Worm (Caenorhabditis elegans) whole organism, L4 larva: Measurements from ENCODE around the gene W09D6.1.

Experiments used
- F26F4.8 ChIP-seq: fragments of 200-800 bp; sonication (Bioruptor generic); conservative IDR thresholded peaks from 2 replicates; pipeline ENCODE4 v1.3.6; 2022; ENCODE audit warnings: missing genetic modification characterization, missing compliant biosample characterization
- T20F7.1 ChIP-seq: fragments of 200-800 bp; sonication (Bioruptor generic); optimal IDR thresholded peaks from 2 replicates; lab custom pipeline; 2018; ENCODE audit warnings: mild to moderate bottlenecking, missing genetic modification characterization, missing compliant biosample characterization
- T26A8.4 ChIP-seq: fragments of 200-800 bp; sonication (Bioruptor generic); IDR thresholded peaks from 2 replicates; pipeline ENCODE4 v1.3.6; 2022; ENCODE audit warnings: missing genetic modification characterization, missing compliant biosample characterization
- Y105C5A.15 ChIP-seq: fragments of 200-800 bp; sonication (Bioruptor generic); IDR thresholded peaks from 2 replicates; pipeline ENCODE4 v1.3.6; 2022; ENCODE audit warnings: missing genetic modification characterization, missing compliant biosample characterization
- ZK546.5 ChIP-seq, 2 experiments: sonication (generic microtip); optimal IDR thresholded peaks; 2 replicates each; lab custom pipeline; 2017; ENCODE audit warnings: missing biosample characterization in 2 of 2, missing genetic modification characterization in 2 of 2
- aha-1 ChIP-seq: fragments of 150-350 bp; peaks from one replicate; lab custom pipeline; 2014; ENCODE audit warnings: missing biosample characterization, missing genetic modification characterization
- aly-2 ChIP-seq: sonication (generic microtip); optimal IDR thresholded peaks from 2 replicates; lab custom pipeline; 2018; ENCODE audit warnings: missing biosample characterization, missing genetic modification characterization
- arid-1 ChIP-seq: fragments of 200-800 bp; sonication (Bioruptor generic); conservative IDR thresholded peaks from 2 replicates; pipeline ENCODE4 v1.3.6; 2022; ENCODE audit warnings: missing genetic modification reagents, missing genetic modification characterization, missing compliant biosample characterization
- ceh-32 ChIP-seq: sonication (generic microtip); optimal IDR thresholded peaks from 2 replicates; lab custom pipeline; 2016; ENCODE audit warnings: mild to moderate bottlenecking, missing genetic modification characterization, missing compliant biosample characterization; ENCODE audit not compliant: poor library complexity
- ctbp-1 ChIP-seq: fragments of 200-800 bp; sonication (Bioruptor generic); IDR thresholded peaks from 2 replicates; pipeline ENCODE4 v1.3.6; 2022; ENCODE audit warnings: missing genetic modification reagents, missing genetic modification characterization, missing compliant biosample characterization
- daf-16 ChIP-seq, 3 experiments: sonication (generic microtip); optimal IDR thresholded peaks; 2 replicates each; lab custom pipeline; 2016 to 2017; ENCODE audit warnings: missing genetic modification characterization in 3 of 3, missing genetic modification reagents in 3 of 3, mild to moderate bottlenecking in 2 of 3, missing compliant biosample characterization in 2 of 3, missing biosample characterization in 1 of 3, moderate library complexity in 1 of 3
- daf-19 ChIP-seq: fragments of 200-800 bp; sonication (Bioruptor generic); conservative IDR thresholded peaks from 2 replicates; pipeline ENCODE4 v1.3.6; 2022; ENCODE audit warnings: missing genetic modification characterization, missing compliant biosample characterization
- daf-8 ChIP-seq: fragments of 200-800 bp; sonication (Bioruptor generic); IDR thresholded peaks from 2 replicates; pipeline ENCODE4 v1.3.6; 2022; ENCODE audit warnings: missing genetic modification characterization, missing compliant biosample characterization
- dmd-6 ChIP-seq: fragments of 200-800 bp; sonication (Bioruptor generic); IDR thresholded peaks from 2 replicates; pipeline ENCODE4 v1.3.6; 2022; ENCODE audit warnings: missing genetic modification reagents, missing genetic modification characterization, missing compliant biosample characterization
- dmd-8 ChIP-seq: fragments of 200-800 bp; sonication (Bioruptor generic); IDR thresholded peaks from 2 replicates; pipeline ENCODE4 v1.3.6; 2022; ENCODE audit warnings: missing genetic modification characterization, missing compliant biosample characterization
- egl-43 ChIP-seq: fragments of 200-800 bp; sonication (Bioruptor generic); IDR thresholded peaks from 2 replicates; pipeline ENCODE4 v1.3.6; 2022; ENCODE audit warnings: missing genetic modification reagents, missing genetic modification characterization, missing compliant biosample characterization
- fkh-10 ChIP-seq: fragments of 150-350 bp; optimal IDR thresholded peaks from 2 replicates; lab custom pipeline; 2014; ENCODE audit warnings: missing biosample characterization, missing genetic modification reagents, missing genetic modification characterization
- fos-1 ChIP-seq: fragments of 150-350 bp; optimal IDR thresholded peaks from 2 replicates; lab custom pipeline; 2014; ENCODE audit warnings: missing biosample characterization, missing genetic modification characterization
- hlh-11 ChIP-seq: fragments of 200-800 bp; sonication (Bioruptor generic); optimal IDR thresholded peaks from 2 replicates; lab custom pipeline; 2018; ENCODE audit warnings: mild to moderate bottlenecking, missing genetic modification characterization, missing compliant biosample characterization
- hlh-30 ChIP-seq: sonication (generic microtip); optimal IDR thresholded peaks from 2 replicates; lab custom pipeline; 2017; ENCODE audit warnings: antibody characterized with exemption, mild to moderate bottlenecking, missing genetic modification characterization, missing compliant biosample characterization; ENCODE audit not compliant: insufficient read depth
- hmg-1.1 ChIP-seq: fragments of 200-800 bp; sonication (Bioruptor generic); IDR thresholded peaks from 2 replicates; pipeline ENCODE4 v1.3.6; 2022; ENCODE audit warnings: missing genetic modification reagents, missing genetic modification characterization, missing compliant biosample characterization
- jun-1 ChIP-seq: fragments of 150-350 bp; optimal IDR thresholded peaks from 2 replicates; lab custom pipeline; 2014; ENCODE audit warnings: missing biosample characterization, missing genetic modification reagents, missing genetic modification characterization
- lim-7 ChIP-seq: fragments of 200-800 bp; sonication (Bioruptor generic); IDR thresholded peaks from 2 replicates; pipeline ENCODE4 v1.3.6; 2022; ENCODE audit warnings: missing genetic modification characterization, missing compliant biosample characterization
- lin-15B ChIP-seq: fragments of 150-350 bp; sonication (generic microtip); optimal IDR thresholded peaks from 3 replicates; lab custom pipeline; 2014; ENCODE audit warnings: missing biosample characterization, missing genetic modification characterization
- lin-29 ChIP-seq: fragments of 200-800 bp; sonication (Bioruptor generic); IDR thresholded peaks from 2 replicates; pipeline ENCODE4 v1.3.6; 2022; ENCODE audit warnings: missing genetic modification reagents, missing genetic modification characterization, missing compliant biosample characterization
- lin-38 ChIP-seq: fragments of 200-800 bp; sonication (Bioruptor generic); IDR thresholded peaks from 2 replicates; pipeline ENCODE4 v1.3.6; 2022; ENCODE audit warnings: missing genetic modification reagents, missing genetic modification characterization, missing compliant biosample characterization
- lsy-2 ChIP-seq, 2 experiments: fragments of 150-350 bp in 1 of 2; sonication (generic microtip) in 1 of 2; optimal IDR thresholded peaks; 2 replicates each; lab custom pipeline; 2014 to 2017; ENCODE audit warnings: missing biosample characterization in 2 of 2, missing genetic modification characterization in 2 of 2
- madf-5 ChIP-seq, 2 experiments: fragments of 200-800 bp; sonication (Bioruptor generic); IDR thresholded peaks; 2 replicates each; pipeline ENCODE4 v1.3.6; 2022; ENCODE audit warnings: missing compliant biosample characterization in 2 of 2, missing genetic modification characterization in 2 of 2
- madf-9 ChIP-seq: fragments of 200-800 bp; sonication (Bioruptor generic); conservative IDR thresholded peaks from 2 replicates; pipeline ENCODE4 v1.3.6; 2022; ENCODE audit warnings: missing genetic modification reagents, missing genetic modification characterization, missing compliant biosample characterization
- mes-2 ChIP-seq: sonication (generic microtip); optimal IDR thresholded peaks from 2 replicates; lab custom pipeline; 2016; ENCODE audit warnings: missing genotype, mild to moderate bottlenecking, missing genetic modification characterization, missing compliant biosample characterization; ENCODE audit not compliant: poor library complexity, severe bottlenecking
- nhr-10 ChIP-seq: fragments of 150-350 bp; optimal IDR thresholded peaks from 2 replicates; lab custom pipeline; 2014; ENCODE audit warnings: missing biosample characterization, missing genetic modification characterization
- nhr-102 ChIP-seq: sonication (generic microtip); optimal IDR thresholded peaks from 2 replicates; lab custom pipeline; 2016; ENCODE audit warnings: mild to moderate bottlenecking, missing genetic modification characterization, moderate library complexity, missing compliant biosample characterization
- nhr-11 ChIP-seq: fragments of 150-350 bp; optimal IDR thresholded peaks from 2 replicates; lab custom pipeline; 2014; ENCODE audit warnings: missing biosample characterization, missing genetic modification characterization
- nhr-111 ChIP-seq: fragments of 200-800 bp; sonication (Bioruptor generic); optimal IDR thresholded peaks from 2 replicates; lab custom pipeline; 2018; ENCODE audit warnings: mild to moderate bottlenecking, missing genetic modification characterization, missing compliant biosample characterization
- nhr-237 ChIP-seq: sonication (generic microtip); optimal IDR thresholded peaks from 2 replicates; lab custom pipeline; 2017; ENCODE audit warnings: missing biosample characterization, missing genetic modification characterization
- nhr-6 ChIP-seq: fragments of 150-350 bp; optimal IDR thresholded peaks from 2 replicates; lab custom pipeline; 2014; ENCODE audit warnings: missing biosample characterization, missing genetic modification characterization
- nhr-76 ChIP-seq: fragments of 150-350 bp; optimal IDR thresholded peaks from 2 replicates; lab custom pipeline; 2014; ENCODE audit warnings: missing biosample characterization, missing genetic modification characterization
- pha-4 ChIP-seq, 2 experiments: fragments of 150-350 bp in 1 of 2; fragments of 200-800 bp in 1 of 2; sonication (Bioruptor generic) in 1 of 2; IDR thresholded peaks in 1 of 2; optimal IDR thresholded peaks in 1 of 2; 2 replicates each; pipeline versions ENCODE4 v1.3.6 to Lab custom; 2014 to 2022; ENCODE audit warnings: missing genetic modification characterization in 2 of 2, missing genetic modification reagents in 2 of 2, missing biosample characterization in 1 of 2, missing compliant biosample characterization in 1 of 2
- rbr-2 ChIP-seq: sonication (generic microtip); optimal IDR thresholded peaks from 2 replicates; lab custom pipeline; 2016; ENCODE audit warnings: missing genotype, missing genetic modification characterization, missing compliant biosample characterization
- saeg-2 ChIP-seq: fragments of 200-800 bp; sonication (Bioruptor generic); IDR thresholded peaks from 2 replicates; pipeline ENCODE4 v1.3.6; 2022; ENCODE audit warnings: missing genetic modification reagents, missing genetic modification characterization, missing compliant biosample characterization
- snpc-4 ChIP-seq: fragments of 150-350 bp; optimal IDR thresholded peaks from 2 replicates; lab custom pipeline; 2014; ENCODE audit warnings: missing biosample characterization, missing genetic modification characterization
- spr-3 ChIP-seq: fragments of 200-800 bp; sonication (Bioruptor generic); optimal IDR thresholded peaks from 2 replicates; lab custom pipeline; 2018; ENCODE audit warnings: mild to moderate bottlenecking, missing genetic modification characterization, missing compliant biosample characterization
- tra-1 ChIP-seq: fragments of 200-800 bp; sonication (Bioruptor generic); IDR thresholded peaks from 2 replicates; pipeline ENCODE4 v1.3.6; 2022; ENCODE audit warnings: missing genetic modification reagents, missing genetic modification characterization, missing compliant biosample characterization
- unc-130 ChIP-seq: sonication (generic microtip); optimal IDR thresholded peaks from 2 replicates; lab custom pipeline; 2016; ENCODE audit warnings: missing genetic modification reagents, missing genetic modification characterization, missing compliant biosample characterization
- vab-7 ChIP-seq: fragments of 200-800 bp; sonication (Bioruptor generic); IDR thresholded peaks from 2 replicates; pipeline ENCODE4 v1.3.6; 2022; ENCODE audit warnings: missing genetic modification reagents, missing genetic modification characterization, missing compliant biosample characterization
- zfp-3 ChIP-seq: fragments of 200-800 bp; sonication (Bioruptor generic); conservative IDR thresholded peaks from 2 replicates; pipeline ENCODE4 v1.3.6; 2022; ENCODE audit warnings: missing genetic modification reagents, missing genetic modification characterization, missing compliant biosample characterization
- zip-11 ChIP-seq: fragments of 200-800 bp; sonication (Bioruptor generic); IDR thresholded peaks from 2 replicates; pipeline ENCODE4 v1.3.6; 2022; ENCODE audit warnings: missing genetic modification characterization, missing compliant biosample characterization
- ztf-7 ChIP-seq: fragments of 150-350 bp; optimal IDR thresholded peaks from 2 replicates; lab custom pipeline; 2014; ENCODE audit warnings: missing biosample characterization, missing genetic modification characterization

Gene W09D6.1

ce11 chrIII:11059775-11060174, 8.9 kb upstream of the W09D6.1 start (continued):
- TF ChIP-seq aly-2 (tag; lab: Kevin White, UChicago) (no peak), nhr-111 (no peak), egl-43 (GFP tag; lab: Robert Waterston, UW) (no peak), nhr-10 (tag; lab: Kevin White, UChicago) (no peak), dmd-8 (no peak), daf-8 (GFP tag; lab: Robert Waterston, UW) (no peak), tra-1 (GFP tag; lab: Robert Waterston, UW) (peak; percentile 50; the same call in 1 of the 2 replicates), F26F4.8 (GFP tag; lab: Robert Waterston, UW) (no peak), zip-11 (GFP tag; lab: Robert Waterston, UW) (no peak), T20F7.1 (no peak), snpc-4 (tag; lab: Kevin White, UChicago) (no peak), ztf-7 (tag; lab: Kevin White, UChicago) (no peak), lin-15B (tag; lab: Kevin White, UChicago) (no peak), daf-19 (GFP tag; lab: Robert Waterston, UW) (no peak), daf-16 (GFP tag; optimal IDR thresholded peaks at IDR 0.05; lab: Kevin White, UChicago) (no peak), daf-16 (tag; optimal IDR thresholded peaks at IDR 0.05; lab: Kevin White, UChicago) (peak; percentile 72), madf-9 (GFP tag; lab: Robert Waterston, UW) (no peak), ZK546.5 (tag; optimal IDR thresholded peaks at IDR 0.05; lab: Kevin White, UChicago) (no peak), fkh-10 (no peak), fos-1 (tag; lab: Kevin White, UChicago) (no peak), hlh-30 (tag; lab: Kevin White, UChicago) (peak; percentile 21), ceh-32 (tag; lab: Kevin White, UChicago) (no peak), madf-5 (GFP tag; IDR thresholded peaks at IDR 0.05; lab: Robert Waterston, UW) (no peak), zfp-3 (no peak), Y105C5A.15 (GFP tag; lab: Robert Waterston, UW) (no peak), nhr-76 (tag; lab: Kevin White, UChicago) (no peak), mes-2 (tag; lab: Kevin White, UChicago) (no peak), jun-1 (tag; lab: Kevin White, UChicago) (no peak), nhr-102 (no peak), nhr-6 (tag; lab: Kevin White, UChicago) (peak; percentile 47), lim-7 (GFP tag; lab: Robert Waterston, UW) (no peak), lin-29 (GFP tag; lab: Robert Waterston, UW) (no peak), pha-4 (GFP tag; IDR thresholded peaks at IDR 0.05; lab: Robert Waterston, UW) (no peak), pha-4 (tag; optimal IDR thresholded peaks at IDR 0.05; lab: Kevin White, UChicago) (no peak), dmd-6 (GFP tag; lab: Robert Waterston, UW) (peak; percentile 51)

DNA sequence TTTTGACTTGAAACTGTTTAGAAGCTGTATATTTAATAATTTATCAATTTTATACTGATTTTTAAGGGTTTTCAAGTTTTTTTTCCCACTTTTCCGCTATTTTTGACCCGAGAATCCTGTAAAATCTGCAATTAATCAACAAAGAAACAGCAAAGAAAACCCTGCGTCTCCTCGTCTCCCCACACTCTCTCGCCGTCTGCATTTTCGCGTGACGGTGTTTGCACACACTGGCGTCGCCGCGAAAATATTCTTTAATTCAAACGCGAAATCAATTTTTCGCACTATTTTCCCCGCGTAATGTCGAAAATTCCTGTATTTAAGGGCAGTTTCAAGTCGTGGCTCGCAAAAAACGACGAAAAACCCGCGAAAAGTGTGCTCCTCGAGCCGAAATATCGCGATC, 5.4 kb upstream of the W09D6.1 start, which contains the start of gene rsa-2:
rsa-2 (plus strand) TSS at position 221 of the 400 bp plus-strand sequence.
- TF ChIP-seq nhr-237 (tag; lab: Kevin White, UChicago), result no peak
- TF ChIP-seq tra-1 (GFP tag; lab: Robert Waterston, UW), result 0 out of 2 replicates have a peak, but pooled peaks have one; percentile 13
- no peak for TF ChIP-seq aha-1
- TF ChIP-seq saeg-2, result no peak
- peak; percentile 13 for TF ChIP-seq nhr-11 (tag; lab: Kevin White, UChicago)
- TF ChIP-seq ctbp-1 (GFP tag; lab: Robert Waterston, UW), result peak; percentile 12; the same call in 1 of the 2 replicates
- peak; percentile 28 for TF ChIP-seq rbr-2 (tag; lab: Kevin White, UChicago)
- no peak for TF ChIP-seq lin-15B (tag; lab: Kevin White, UChicago)
- TF ChIP-seq hmg-1.1 (GFP tag; lab: Robert Waterston, UW), result peak; percentile 53; the same call in 1 of the 2 replicates
- TF ChIP-seq arid-1 (GFP tag; lab: Robert Waterston, UW), result peak; percentile 60; the same call in 1 of the 2 replicates
- no peak for TF ChIP-seq nhr-76 (tag; lab: Kevin White, UChicago)
- no peak for TF ChIP-seq hlh-30 (tag; lab: Kevin White, UChicago)
- peak; percentile 76 for TF ChIP-seq mes-2 (tag; lab: Kevin White, UChicago)
- TF ChIP-seq vab-7, result 0 out of 2 replicates have a peak, but pooled peaks have one; percentile 33
- peak; percentile 42; the same call in 1 of the 2 replicates for TF ChIP-seq T26A8.4 (GFP tag; lab: Robert Waterston, UW)
- 0 out of 2 replicates have a peak, but pooled peaks have one; percentile 18 for TF ChIP-seq Y105C5A.15 (GFP tag; lab: Robert Waterston, UW)
- TF ChIP-seq pha-4 (GFP tag; IDR thresholded peaks at IDR 0.05; lab: Robert Waterston, UW), result peak; percentile 35
- no peak for TF ChIP-seq pha-4 (tag; optimal IDR thresholded peaks at IDR 0.05; lab: Kevin White, UChicago)
- peak; percentile 15 for TF ChIP-seq hlh-11 (tag; lab: Kevin White, UChicago)
- peak; percentile 64 for TF ChIP-seq lin-38 (GFP tag; lab: Robert Waterston, UW)
- TF ChIP-seq lsy-2 (tag; optimal IDR thresholded peaks at IDR 0.05; lab: Kevin White, UChicago), result peak in 1 of 2 experiments; percentile 47
- TF ChIP-seq spr-3, result no peak
- TF ChIP-seq unc-130 (GFP tag; lab: Kevin White, UChicago), result peak; percentile 22
- no peak for TF ChIP-seq ZK546.5 (tag; optimal IDR thresholded peaks at IDR 0.05; lab: Kevin White, UChicago)
